Fruit fly (Drosophila melanogaster) whole organism, adult: Measurements from ENCODE around the gene PQBP1.

ENCODE experiments used
- CG11617 ChIP-seq: fragments of 200-800 bp; sonication (Bioruptor generic); optimal IDR thresholded peaks from 2 replicates; lab custom pipeline; 2017; ENCODE audit warnings: mild to moderate bottlenecking, missing biosample characterization, missing genetic modification reagents, missing genetic modification characterization
- CG12768 ChIP-seq: fragments of 200-800 bp; sonication (Bioruptor generic); optimal IDR thresholded peaks from 2 replicates; lab custom pipeline; 2017; ENCODE audit warnings: missing biosample characterization, missing genetic modification characterization, mild to moderate bottlenecking, moderate library complexity, missing genetic modification reagents
- CG14711 ChIP-seq: fragments of 200-800 bp; sonication (Bioruptor generic); optimal IDR thresholded peaks from 2 replicates; lab custom pipeline; 2018; ENCODE audit warnings: missing biosample characterization, mild to moderate bottlenecking, missing genetic modification characterization, moderate library complexity
- CG1620 ChIP-seq: fragments of 200-800 bp; sonication (Bioruptor generic); optimal IDR thresholded peaks from 2 replicates; lab custom pipeline; 2016; ENCODE audit warnings: missing biosample characterization, missing genetic modification characterization
- CG33017 ChIP-seq: fragments of 200-800 bp; sonication (Bioruptor generic); optimal IDR thresholded peaks from 2 replicates; lab custom pipeline; 2018; ENCODE audit warnings: missing biosample characterization, mild to moderate bottlenecking, missing genetic modification characterization, moderate library complexity
- CG5204 ChIP-seq: fragments of 200-800 bp; sonication (Bioruptor generic); optimal IDR thresholded peaks from 2 replicates; lab custom pipeline; 2016; ENCODE audit warnings: missing biosample characterization, missing genetic modification characterization
- CG7045 ChIP-seq: fragments of 200-800 bp; sonication (Bioruptor generic); optimal IDR thresholded peaks from 2 replicates; lab custom pipeline; 2017; ENCODE audit warnings: missing biosample characterization, mild to moderate bottlenecking, missing genetic modification characterization
- CG7101 ChIP-seq: fragments of 200-800 bp; sonication (Bioruptor generic); optimal IDR thresholded peaks from 2 replicates; lab custom pipeline; 2018; ENCODE audit warnings: missing biosample characterization, mild to moderate bottlenecking, missing genetic modification characterization, moderate library complexity
- Clk ChIP-seq: fragments of 200-800 bp; sonication (Bioruptor generic); optimal IDR thresholded peaks from 2 replicates; lab custom pipeline; 2017; ENCODE audit warnings: missing biosample characterization, missing genetic modification characterization
- Crg-1 ChIP-seq: fragments of 200-800 bp; sonication (Bioruptor generic); optimal IDR thresholded peaks from 2 replicates; lab custom pipeline; 2016; ENCODE audit warnings: missing biosample characterization, missing genetic modification characterization
- Hr96 ChIP-seq: fragments of 200-800 bp; sonication (Bioruptor generic); optimal IDR thresholded peaks from 2 replicates; lab custom pipeline; 2016; ENCODE audit warnings: missing biosample characterization, missing genetic modification characterization
- Mnt ChIP-seq: fragments of 200-800 bp; sonication (Bioruptor generic); optimal IDR thresholded peaks from 2 replicates; lab custom pipeline; 2016; ENCODE audit warnings: missing biosample characterization, mild to moderate bottlenecking, missing genetic modification characterization
- bab1 ChIP-seq: fragments of 200-800 bp; sonication (Bioruptor generic); optimal IDR thresholded peaks from 3 replicates; lab custom pipeline; 2019; ENCODE audit warnings: missing biosample characterization, mild to moderate bottlenecking, missing genetic modification characterization, moderate library complexity
- cic ChIP-seq: fragments of 200-800 bp; sonication (Bioruptor generic); optimal IDR thresholded peaks from 2 replicates; lab custom pipeline; 2017; ENCODE audit warnings: missing biosample characterization, mild to moderate bottlenecking, missing genetic modification characterization, moderate library complexity
- cnc ChIP-seq, 2 experiments: fragments of >200 bp; optimal IDR thresholded peaks; 2 replicates each; lab custom pipeline; 2017
- kay ChIP-seq: fragments of 200-800 bp; sonication (Bioruptor generic); peaks from one replicate; lab custom pipeline; 2016; ENCODE audit warnings: missing biosample characterization, missing genetic modification characterization, borderline replicate concordance
- ovo ChIP-seq: fragments of 200-800 bp; sonication (Bioruptor generic); optimal IDR thresholded peaks from 2 replicates; lab custom pipeline; 2016; ENCODE audit warnings: missing biosample characterization, missing genetic modification characterization
- pad ChIP-seq: fragments of 200-800 bp; sonication (Bioruptor generic); optimal IDR thresholded peaks from 3 replicates; lab custom pipeline; 2017; ENCODE audit warnings: missing biosample characterization, missing genetic modification characterization, mild to moderate bottlenecking, moderate library complexity, missing genetic modification reagents
- tj ChIP-seq: fragments of 200-800 bp; sonication (Bioruptor generic); optimal IDR thresholded peaks from 3 replicates; lab custom pipeline; 2017; ENCODE audit warnings: missing biosample characterization, mild to moderate bottlenecking, missing genetic modification characterization, moderate library complexity
- toe ChIP-seq: fragments of 200-800 bp; sonication (Bioruptor generic); optimal IDR thresholded peaks from 2 replicates; lab custom pipeline; 2016; ENCODE audit warnings: missing biosample characterization, missing genetic modification characterization

PQBP1 gene

DNA sequence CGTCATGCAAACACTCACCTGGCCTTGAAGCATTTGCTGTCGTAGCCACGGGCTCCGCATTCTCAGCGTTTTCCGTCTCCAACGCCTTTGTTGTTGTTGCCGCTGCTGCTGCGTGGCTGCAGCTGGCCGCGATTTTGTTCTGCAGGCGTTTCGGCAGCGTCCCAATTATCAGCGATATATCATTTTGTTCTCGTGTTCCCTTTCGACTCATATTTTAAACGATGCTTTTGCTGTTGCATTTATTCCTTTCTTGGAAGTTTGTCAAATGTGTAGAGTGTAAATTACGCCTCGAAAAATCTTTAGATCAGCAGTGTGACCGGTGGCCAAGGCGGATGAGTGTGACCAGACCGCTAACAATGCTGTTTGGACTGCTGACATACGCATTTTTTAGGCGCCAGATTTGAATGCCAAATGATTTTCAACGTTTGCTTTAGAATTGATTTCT lies 32.4 kb upstream of the PQBP1 start, which contains the start of gene Smg6:
Gene Smg6 (minus strand): TSS at position 324 of the 445 bp plus-strand sequence.
- no peak for TF ChIP-seq CG7101 (tag; lab: Kevin White, UChicago)
- TF ChIP-seq cic = peak; percentile 39
- TF ChIP-seq bab1 (GFP tag; lab: Kevin White, UChicago) = peak; percentile 64
- peak; percentile 31 for TF ChIP-seq CG11617 (GFP tag; lab: Kevin White, UChicago)
- TF ChIP-seq Mnt = peak; percentile 35
- TF ChIP-seq tj (GFP tag; lab: Kevin White, UChicago) = peak; percentile 98

DNA sequence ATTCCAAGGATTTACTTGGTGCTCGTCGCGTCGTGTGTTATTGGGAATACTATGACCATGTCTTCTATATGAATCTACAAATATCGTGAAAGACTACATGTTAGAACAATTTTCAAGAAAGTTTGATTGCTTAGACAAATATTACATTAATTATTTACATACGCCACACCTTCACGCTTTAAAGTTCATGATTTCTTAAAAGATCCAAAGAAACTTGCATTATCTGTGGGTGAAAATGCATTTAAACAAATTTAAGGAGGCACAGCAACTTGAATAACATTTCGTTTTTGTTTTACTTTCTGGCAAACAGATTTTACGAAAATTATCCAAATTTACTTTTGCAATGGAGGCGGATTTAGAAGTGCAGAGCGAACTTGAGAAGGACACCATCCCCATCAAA lies 28.9 kb upstream of the PQBP1 start, which contains the start of gene CG31115:
Gene CG31115 (plus strand): TSS at position 301 of the 400 bp plus-strand sequence.
- TF ChIP-seq Crg-1 (no peak), CG14711 (tag; lab: Kevin White, UChicago) (no peak), CG33017 (no peak), bab1 (GFP tag; lab: Kevin White, UChicago) (no peak), toe (no peak), CG1620 (GFP tag; lab: Kevin White, UChicago) (no peak), kay (no peak), tj (GFP tag; lab: Kevin White, UChicago) (no peak), CG7101 (tag; lab: Kevin White, UChicago) (no peak), pad (GFP tag; lab: Kevin White, UChicago) (no peak), CG5204 (GFP tag; lab: Kevin White, UChicago) (no peak), Hr96 (GFP tag; lab: Kevin White, UChicago) (no peak), CG11617 (GFP tag; lab: Kevin White, UChicago) (no peak), Mnt (no peak)

DNA sequence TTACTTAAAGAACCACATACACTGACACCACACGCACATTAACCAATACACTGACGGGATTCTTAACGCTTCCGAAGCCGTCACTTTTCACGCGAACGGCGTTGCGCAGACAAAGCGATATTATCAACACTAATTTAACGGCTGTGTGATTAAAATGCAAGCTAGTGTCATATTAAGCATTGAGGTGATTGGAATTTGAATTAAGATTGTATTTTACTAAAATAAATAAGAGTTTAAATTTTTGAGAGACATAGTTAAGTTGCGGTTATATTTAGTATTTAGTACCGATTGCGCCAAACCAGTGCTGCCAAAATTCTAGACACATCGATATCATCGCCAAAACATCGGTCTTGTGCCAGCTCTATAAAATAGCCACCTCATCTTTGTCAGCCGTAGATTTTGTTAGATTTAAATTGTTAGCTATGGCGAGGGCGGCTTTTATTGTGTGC lies 26.5 kb upstream of the PQBP1 start, which contains the start of the genes Ythdf and bai:
Gene Ythdf (minus strand): TSS at position 222 of the 449 bp plus-strand sequence.
Gene bai (plus strand): TSS at position 347 of the 449 bp plus-strand sequence.
- TF ChIP-seq CG33017 (no peak), Hr96 (GFP tag; lab: Kevin White, UChicago) (no peak), Crg-1 (peak; percentile 35), CG5204 (GFP tag; lab: Kevin White, UChicago) (no peak), CG7045 (GFP tag; lab: Kevin White, UChicago) (no peak), Mnt (peak; percentile 58), CG11617 (GFP tag; lab: Kevin White, UChicago) (peak; percentile 46), bab1 (GFP tag; lab: Kevin White, UChicago) (peak; percentile 30), cic (no peak), ovo (GFP tag; lab: Kevin White, UChicago) (no peak), Clk (GFP tag; lab: Kevin White, UChicago) (peak; percentile 30), CG12768 (peak; percentile 1), CG14711 (tag; lab: Kevin White, UChicago) (peak; percentile 25), CG1620 (GFP tag; lab: Kevin White, UChicago) (peak; percentile 65), cnc (optimal IDR thresholded peaks at IDR 0.05; lab: Kevin White, UChicago) (no peak), kay (no peak), tj (GFP tag; lab: Kevin White, UChicago) (no peak), toe (no peak), CG7101 (tag; lab: Kevin White, UChicago) (peak; percentile 40), pad (GFP tag; lab: Kevin White, UChicago) (peak; percentile 55)

DNA sequence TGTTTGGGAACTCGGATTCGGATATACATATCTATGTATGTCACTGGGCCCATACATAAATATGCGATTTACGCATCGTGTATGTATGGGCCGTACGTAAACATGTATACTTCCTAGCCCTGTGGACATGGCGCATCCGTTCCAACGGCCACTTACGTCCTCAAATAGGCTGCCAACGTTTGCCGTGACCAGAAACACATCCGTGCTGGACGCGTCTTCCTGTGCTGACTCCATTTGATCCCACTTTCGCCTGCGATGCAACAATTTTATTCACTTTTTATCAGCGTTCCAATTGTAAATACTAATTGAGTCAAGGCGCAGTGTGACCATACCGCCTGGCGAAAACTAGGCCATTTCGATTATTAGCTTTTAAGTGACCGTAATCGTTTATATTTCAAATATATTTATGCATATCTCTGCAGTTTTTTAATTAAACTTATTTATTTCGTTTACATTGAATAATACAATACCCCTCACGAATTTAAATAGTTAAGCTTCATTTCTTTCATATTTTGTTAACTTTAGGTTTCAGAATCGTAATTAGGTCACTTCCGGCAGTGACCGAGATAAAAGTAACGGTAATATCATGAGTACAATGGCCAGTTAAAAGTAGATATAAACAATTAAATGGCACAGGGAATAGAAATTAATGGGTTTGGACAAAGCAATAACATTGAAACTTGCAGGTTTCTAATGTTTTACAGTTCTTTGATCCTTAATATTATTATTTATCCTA lies 20.6 kb upstream of the PQBP1 start, which contains the start of gene 5PtaseI:
Gene 5PtaseI (minus strand): TSS at position 336 of the 736 bp plus-strand sequence.
- no peak for TF ChIP-seq CG33017
- peak; percentile 14 for TF ChIP-seq bab1 (GFP tag; lab: Kevin White, UChicago)
- peak; percentile 86 for TF ChIP-seq tj (GFP tag; lab: Kevin White, UChicago)

DNA sequence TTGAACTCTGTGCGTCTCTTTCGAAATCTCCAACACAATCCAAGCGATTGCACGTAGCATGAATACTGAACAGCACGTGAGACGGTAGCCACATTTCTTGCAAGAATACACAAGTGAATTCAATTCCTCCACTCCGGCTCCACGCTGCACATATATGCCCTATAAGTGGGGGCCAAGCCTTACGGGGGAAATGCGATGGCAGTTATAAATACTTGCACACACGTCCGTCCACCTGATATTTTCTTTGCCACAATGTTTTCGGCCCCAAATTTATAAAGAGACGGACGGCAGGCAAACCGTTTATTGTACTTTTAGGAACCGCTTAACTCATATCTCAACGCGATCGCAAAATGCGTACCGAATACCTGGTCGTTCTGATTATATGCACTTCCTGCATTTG lies 19.6 kb upstream of the PQBP1 start, which contains the start of gene CG11786:
Gene CG11786 (plus strand): TSS at position 301 of the 400 bp plus-strand sequence.
- TF ChIP-seq CG12768 = no peak
- TF ChIP-seq Mnt = no peak
- TF ChIP-seq CG33017 = no peak
- no peak for TF ChIP-seq Crg-1
- no peak for TF ChIP-seq toe
- TF ChIP-seq CG5204 (GFP tag; lab: Kevin White, UChicago) = no peak
- no peak for TF ChIP-seq cic
- TF ChIP-seq CG1620 (GFP tag; lab: Kevin White, UChicago) = no peak
- no peak for TF ChIP-seq kay
- TF ChIP-seq bab1 (GFP tag; lab: Kevin White, UChicago) = no peak

DNA sequence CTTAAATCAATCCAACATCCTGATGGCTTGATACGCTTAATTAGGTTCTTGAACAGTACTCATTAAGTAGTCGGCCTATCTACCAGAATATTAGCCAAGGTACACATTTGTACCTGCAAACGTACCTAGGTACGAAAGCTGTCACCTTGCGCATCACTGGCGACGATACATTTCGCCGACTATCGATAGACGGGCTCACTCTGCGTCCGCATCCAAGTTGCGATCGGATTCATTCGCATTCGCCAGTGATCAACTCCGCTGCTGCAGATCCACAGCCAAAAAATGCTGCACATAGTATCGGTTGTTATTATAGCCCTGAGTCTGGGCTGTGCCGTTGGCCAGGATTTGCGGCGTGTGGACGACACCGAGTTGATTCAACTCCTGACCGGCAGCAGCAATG lies 18.1 kb upstream of the PQBP1 start, which contains the start of gene CG11790:
Gene CG11790 (plus strand): TSS at position 203 of the 400 bp plus-strand sequence.
- TF ChIP-seq Crg-1 (no peak), CG12768 (peak; percentile 5), tj (GFP tag; lab: Kevin White, UChicago) (no peak), Hr96 (GFP tag; lab: Kevin White, UChicago) (no peak), CG33017 (no peak), CG7101 (tag; lab: Kevin White, UChicago) (peak; percentile 16), CG11617 (GFP tag; lab: Kevin White, UChicago) (no peak), CG14711 (tag; lab: Kevin White, UChicago) (no peak), bab1 (GFP tag; lab: Kevin White, UChicago) (peak; percentile 46), cic (peak; percentile 38), pad (GFP tag; lab: Kevin White, UChicago) (no peak), cnc (optimal IDR thresholded peaks at IDR 0.05; lab: Kevin White, UChicago) (no peak), CG5204 (GFP tag; lab: Kevin White, UChicago) (no peak), CG7045 (GFP tag; lab: Kevin White, UChicago) (no peak), toe (no peak), Clk (GFP tag; lab: Kevin White, UChicago) (no peak), Mnt (no peak)
